Fruit fly (Drosophila melanogaster) whole organism, embryonic: ENCODE results near the gene ninaE.
A peak's percentile ranks its signal among the peaks of the same experiment; 100 is the strongest.

Source experiments
- Adf1 ChIP-seq: fragments of 200-800 bp; sonication (Bioruptor generic); IDR thresholded peaks from 2 replicates; pipeline ENCODE4 v1.3.6; 2022; ENCODE audit warnings: missing biosample characterization, missing genetic modification characterization
- B-H2 ChIP-seq: fragments of 200-800 bp; sonication (Bioruptor generic); optimal IDR thresholded peaks from 2 replicates; lab custom pipeline; 2018; ENCODE audit warnings: missing biosample characterization, mild to moderate bottlenecking, missing genetic modification characterization
- BtbVII ChIP-seq: fragments of 200-800 bp; sonication (Bioruptor generic); optimal IDR thresholded peaks from 3 replicates; lab custom pipeline; 2017; ENCODE audit warnings: missing biosample characterization, mild to moderate bottlenecking, missing genetic modification characterization
- CG11093 ChIP-seq: fragments of 200-800 bp; sonication (Bioruptor generic); IDR thresholded peaks from 3 replicates; pipeline ENCODE4 v1.3.6; 2022; ENCODE audit warnings: missing biosample characterization, missing genetic modification characterization
- CG12071 ChIP-seq: fragments of 200-800 bp; sonication (Bioruptor generic); optimal IDR thresholded peaks from 3 replicates; lab custom pipeline; 2018; ENCODE audit warnings: missing biosample characterization, mild to moderate bottlenecking, missing genetic modification characterization
- CG12104 ChIP-seq: fragments of 200-800 bp; sonication (Bioruptor generic); optimal IDR thresholded peaks from 3 replicates; lab custom pipeline; 2016; ENCODE audit warnings: missing biosample characterization, missing genetic modification characterization
- CG1233 ChIP-seq: fragments of 200-800 bp; sonication (Bioruptor generic); optimal IDR thresholded peaks from 4 replicates; lab custom pipeline; 2018; ENCODE audit warnings: missing biosample characterization, mild to moderate bottlenecking, missing genetic modification characterization
- CG14667 ChIP-seq: fragments of 200-800 bp; sonication (Bioruptor generic); IDR thresholded peaks from 2 replicates; pipeline ENCODE4 v1.3.6; 2022; ENCODE audit warnings: missing biosample characterization, missing genetic modification characterization
- CG17359 ChIP-seq: fragments of 200-800 bp; sonication (Bioruptor generic); optimal IDR thresholded peaks from 3 replicates; lab custom pipeline; 2018; ENCODE audit warnings: missing biosample characterization, mild to moderate bottlenecking, missing genetic modification characterization, moderate library complexity
- CG18619 ChIP-seq: fragments of 200-800 bp; sonication (Bioruptor generic); optimal IDR thresholded peaks from 3 replicates; lab custom pipeline; 2017; ENCODE audit warnings: missing biosample characterization, mild to moderate bottlenecking, missing genetic modification characterization
- CG2875 ChIP-seq: fragments of 200-800 bp; sonication (Bioruptor generic); optimal IDR thresholded peaks from 2 replicates; lab custom pipeline; 2017; ENCODE audit warnings: missing biosample characterization, mild to moderate bottlenecking, missing genetic modification characterization, missing genetic modification reagents
- CG31388 ChIP-seq: fragments of 200-800 bp; sonication (Bioruptor generic); optimal IDR thresholded peaks from 2 replicates; lab custom pipeline; 2016; ENCODE audit warnings: missing biosample characterization, missing genetic modification characterization
- CG31441 ChIP-seq: fragments of 200-800 bp; sonication (Bioruptor generic); IDR thresholded peaks from 2 replicates; pipeline ENCODE4 v1.3.6; 2022; ENCODE audit warnings: missing biosample characterization, missing genetic modification characterization
- CG32532 ChIP-seq: fragments of 200-800 bp; sonication (Bioruptor generic); IDR thresholded peaks from 2 replicates; pipeline ENCODE4 v1.3.6; 2022; ENCODE audit warnings: missing biosample characterization, missing genetic modification characterization
- CG34422 ChIP-seq: fragments of 200-800 bp; sonication (Bioruptor generic); IDR thresholded peaks from 3 replicates; pipeline ENCODE4 v1.3.6; 2022; ENCODE audit warnings: missing biosample characterization, missing genetic modification characterization
- CG3995 ChIP-seq: fragments of 200-800 bp; sonication (Bioruptor generic); optimal IDR thresholded peaks from 3 replicates; lab custom pipeline; 2016; ENCODE audit warnings: missing biosample characterization, missing genetic modification characterization
- CG4360 ChIP-seq: fragments of 200-800 bp; sonication (Bioruptor generic); IDR thresholded peaks from 2 replicates; pipeline ENCODE4 v1.3.6; 2022; ENCODE audit warnings: missing biosample characterization, missing genetic modification characterization
- CG6791 ChIP-seq: fragments of 200-800 bp; sonication (Bioruptor generic); IDR thresholded peaks from 3 replicates; pipeline ENCODE4 v1.3.6; 2022; ENCODE audit warnings: missing biosample characterization, missing genetic modification characterization; ENCODE audit not compliant: partially characterized antibody
- CG7928 ChIP-seq: fragments of 200-800 bp; sonication (Bioruptor generic); optimal IDR thresholded peaks from 2 replicates; lab custom pipeline; 2017; ENCODE audit warnings: missing biosample characterization, mild to moderate bottlenecking, missing genetic modification characterization
- E2f1 ChIP-seq: fragments of 200-800 bp; sonication (Bioruptor generic); IDR thresholded peaks from 2 replicates; pipeline ENCODE4 v1.3.6; 2022; ENCODE audit warnings: missing biosample characterization, missing genetic modification characterization
- E2f2 ChIP-seq: fragments of 200-800 bp; sonication (Bioruptor generic); IDR thresholded peaks from 2 replicates; pipeline ENCODE4 v1.3.6; 2022; ENCODE audit warnings: missing biosample characterization, missing genetic modification characterization
- ERR ChIP-seq: fragments of 200-800 bp; sonication (Bioruptor generic); optimal IDR thresholded peaks from 2 replicates; lab custom pipeline; 2016; ENCODE audit warnings: missing biosample characterization, missing genetic modification characterization
- Gug ChIP-seq: fragments of 200-800 bp; sonication (Bioruptor generic); IDR thresholded peaks from 4 replicates; pipeline ENCODE4 v1.3.6; 2022; ENCODE audit warnings: missing biosample characterization, missing genetic modification characterization
- H2.0 ChIP-seq: fragments of 200-800 bp; sonication (Bioruptor generic); IDR thresholded peaks from 2 replicates; pipeline ENCODE4 v1.3.6; 2022; ENCODE audit warnings: missing biosample characterization, missing genetic modification characterization
- Hmr ChIP-seq: fragments of 200-800 bp; sonication (Bioruptor generic); optimal IDR thresholded peaks from 3 replicates; lab custom pipeline; 2017; ENCODE audit warnings: mild to moderate bottlenecking, missing biosample characterization, missing genetic modification reagents, missing genetic modification characterization
- Hr78 ChIP-seq, 2 experiments: fragments of 200-800 bp in 1 of 2; fragments of >200 bp in 1 of 2; sonication (Bioruptor generic) in 1 of 2; optimal IDR thresholded peaks; 2 replicates each; lab custom pipeline; 2017 to 2019; ENCODE audit warnings: missing biosample characterization in 2 of 2, missing genetic modification characterization in 2 of 2, mild to moderate bottlenecking in 1 of 2, moderate library complexity in 1 of 2
- Optix ChIP-seq: fragments of 200-800 bp; sonication (Bioruptor generic); IDR thresholded peaks from 3 replicates; pipeline ENCODE4 v1.3.6; 2022; ENCODE audit warnings: missing biosample characterization, missing genetic modification characterization
- Pdp1 ChIP-seq, 2 experiments: fragments of 200-800 bp; sonication (Bioruptor generic); optimal IDR thresholded peaks; 3 replicates each; lab custom pipeline; 2016; ENCODE audit warnings: missing biosample characterization in 2 of 2, missing genetic modification characterization in 2 of 2, mild to moderate bottlenecking in 1 of 2, moderate library complexity in 1 of 2
- Rx ChIP-seq: fragments of 200-800 bp; sonication (Bioruptor generic); IDR thresholded peaks from 2 replicates; pipeline ENCODE4 v1.3.6; 2022; ENCODE audit warnings: missing biosample characterization, missing genetic modification characterization
- Sox102F ChIP-seq: fragments of 200-800 bp; sonication (Bioruptor generic); optimal IDR thresholded peaks from 2 replicates; lab custom pipeline; 2018; ENCODE audit warnings: missing biosample characterization, mild to moderate bottlenecking, missing genetic modification characterization, moderate library complexity
- Taf1 ChIP-seq: fragments of 200-800 bp; sonication (Bioruptor generic); IDR thresholded peaks from 2 replicates; pipeline ENCODE4 v1.3.6; 2022; ENCODE audit warnings: missing biosample characterization, missing genetic modification characterization
- Xbp1 ChIP-seq: fragments of 200-800 bp; sonication (Bioruptor generic); optimal IDR thresholded peaks from 3 replicates; lab custom pipeline; 2016; ENCODE audit warnings: missing biosample characterization, mild to moderate bottlenecking, missing genetic modification characterization
- Xrp1 ChIP-seq: fragments of 200-800 bp; sonication (Bioruptor generic); IDR thresholded peaks from 2 replicates; pipeline ENCODE4 v1.3.6; 2022; ENCODE audit warnings: missing biosample characterization, missing genetic modification characterization
- en ChIP-seq: fragments of 200-800 bp; sonication (Bioruptor generic); optimal IDR thresholded peaks from 2 replicates; lab custom pipeline; 2016; ENCODE audit warnings: missing biosample characterization, missing genetic modification characterization
- fd3F ChIP-seq: fragments of 200-800 bp; sonication (Bioruptor generic); optimal IDR thresholded peaks from 2 replicates; lab custom pipeline; 2018; ENCODE audit warnings: missing biosample characterization, mild to moderate bottlenecking, missing genetic modification characterization, moderate library complexity
- fd96Cb ChIP-seq: fragments of 200-800 bp; sonication (Bioruptor generic); optimal IDR thresholded peaks from 2 replicates; lab custom pipeline; 2018; ENCODE audit warnings: missing biosample characterization, mild to moderate bottlenecking, missing genetic modification characterization, moderate library complexity
- fu2 ChIP-seq: fragments of 200-800 bp; sonication (Bioruptor generic); optimal IDR thresholded peaks from 2 replicates; lab custom pipeline; 2016; ENCODE audit warnings: missing biosample characterization, missing genetic modification characterization
- gce ChIP-seq: fragments of 200-800 bp; sonication (Bioruptor generic); IDR thresholded peaks from 3 replicates; pipeline ENCODE4 v1.3.6; 2022; ENCODE audit warnings: missing biosample characterization, missing genetic modification characterization
- gsb-n ChIP-seq: fragments of 200-800 bp; sonication (Bioruptor generic); optimal IDR thresholded peaks from 3 replicates; lab custom pipeline; 2018; ENCODE audit warnings: missing biosample characterization, mild to moderate bottlenecking, missing genetic modification characterization
- ind ChIP-seq: fragments of 200-800 bp; sonication (Bioruptor generic); optimal IDR thresholded peaks from 3 replicates; lab custom pipeline; 2016; ENCODE audit warnings: missing biosample characterization, missing genetic modification characterization
- mirr ChIP-seq: fragments of 200-800 bp; sonication (Bioruptor generic); optimal IDR thresholded peaks from 3 replicates; lab custom pipeline; 2018; ENCODE audit warnings: missing biosample characterization, mild to moderate bottlenecking, missing genetic modification characterization
- otp ChIP-seq: fragments of 200-800 bp; sonication (Bioruptor generic); IDR thresholded peaks from 3 replicates; pipeline ENCODE4, ENCODE4 v1.3.6; 2022; ENCODE audit warnings: missing biosample characterization, missing genetic modification characterization
- sens ChIP-seq: fragments of 200-800 bp; sonication (Bioruptor generic); peaks from one replicate; lab custom pipeline; 2016; ENCODE audit warnings: missing biosample characterization, missing genetic modification characterization
- sim ChIP-seq: fragments of 200-800 bp; sonication (Bioruptor generic); IDR thresholded peaks from 2 replicates; pipeline ENCODE4 v1.3.6; 2022; ENCODE audit warnings: missing biosample characterization, missing genetic modification characterization
- tna ChIP-seq: fragments of 200-800 bp; sonication (Bioruptor generic); IDR thresholded peaks from 2 replicates; pipeline ENCODE4 v1.3.6; 2022; ENCODE audit warnings: missing biosample characterization, missing genetic modification characterization; ENCODE audit not compliant: partially characterized antibody

ninaE gene

DNA sequence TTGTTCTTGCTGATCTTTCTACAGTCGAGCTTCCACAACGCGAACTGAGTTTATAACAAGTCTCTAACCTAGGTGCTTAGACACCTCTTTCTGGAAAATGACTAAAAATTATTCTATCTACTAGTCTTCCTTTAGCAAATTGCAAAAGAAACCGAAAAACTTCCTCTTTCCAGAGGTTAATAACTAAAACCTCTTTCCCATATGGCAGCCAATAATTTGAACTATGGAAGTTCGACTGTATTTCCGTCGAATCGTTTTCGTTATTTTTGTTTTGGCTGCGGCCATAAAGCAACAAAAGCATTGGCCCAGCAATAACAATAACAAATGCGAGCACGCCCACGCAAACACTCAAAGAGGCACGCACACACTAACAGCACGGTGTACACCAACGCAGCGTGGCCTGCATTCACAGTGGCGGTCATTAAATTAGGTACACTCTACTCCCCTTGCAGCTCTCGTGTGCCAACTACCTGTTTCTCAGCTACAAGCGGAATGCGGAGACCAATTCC is 7.5 kb downstream of the ninaE start (continued):
- TF ChIP-seq CG14667 (GFP tag; lab: Robert Waterston, UW) (0 out of 2 replicates have a peak, but pooled peaks have one; percentile 5), Optix (0 out of 3 replicates have a peak, but pooled peaks have one; percentile 26), otp (no peak), E2f2 (GFP tag; lab: Robert Waterston, UW) (0 out of 2 replicates have a peak, but pooled peaks have one; percentile 21), Hr78 (GFP tag; optimal IDR thresholded peaks at IDR 0.05; lab: Kevin White, UChicago) (peak in 1 of 2 experiments; percentile 26), H2.0 (GFP tag; lab: Robert Waterston, UW) (peak; percentile 33; the same call in 1 of the 2 replicates), BtbVII (GFP tag; lab: Kevin White, UChicago) (peak; percentile 77), CG18619 (GFP tag; lab: Kevin White, UChicago) (peak; percentile 57), CG31388 (GFP tag; lab: Kevin White, UChicago) (no peak), sim (no peak), Taf1 (GFP tag; lab: Robert Waterston, UW) (no peak), en (GFP tag; lab: Kevin White, UChicago) (peak; percentile 48), CG32532 (GFP tag; lab: Robert Waterston, UW) (peak; percentile 52; the same call in 1 of the 2 replicates), CG11093 (GFP tag; lab: Robert Waterston, UW) (0 out of 3 replicates have a peak, but pooled peaks have one; percentile 29), CG17359 (peak; percentile 59), mirr (GFP tag; lab: Kevin White, UChicago) (peak; percentile 46), sens (peak; percentile 79), CG4360 (GFP tag; lab: Robert Waterston, UW) (peak; percentile 62), Xrp1 (peak; percentile 35; the same call in 1 of the 2 replicates), B-H2 (GFP tag; lab: Kevin White, UChicago) (peak; percentile 43), CG3995 (no peak), CG7928 (no peak), Adf1 (GFP tag; lab: Robert Waterston, UW) (peak; percentile 35; the same call in 1 of the 2 replicates), Xbp1 (GFP tag; lab: Kevin White, UChicago) (peak; percentile 44), CG12104 (GFP tag; lab: Kevin White, UChicago) (peak; percentile 36), tna (GFP tag; lab: Robert Waterston, UW) (no peak), Sox102F (GFP tag; lab: Kevin White, UChicago) (peak; percentile 32), Rx (GFP tag; lab: Robert Waterston, UW) (no peak), CG2875 (peak; percentile 7), CG6791 (no peak), CG1233 (GFP tag; lab: Kevin White, UChicago) (peak; percentile 48), gsb-n (tag; lab: Kevin White, UChicago) (no peak), CG12071 (no peak), CG34422 (GFP tag; lab: Robert Waterston, UW) (peak; percentile 30; the same call in 1 of the 3 replicates), E2f1 (0 out of 2 replicates have a peak, but pooled peaks have one; percentile 33), Gug (GFP tag; lab: Robert Waterston, UW) (0 out of 4 replicates have a peak, but pooled peaks have one; percentile 5), Hmr (GFP tag; lab: Kevin White, UChicago) (peak; percentile 61), Pdp1 (GFP tag; optimal IDR thresholded peaks at IDR 0.05; lab: Kevin White, UChicago) (peak in 1 of 2 experiments; percentile 35), ERR (peak; percentile 44), CG31441 (GFP tag; lab: Robert Waterston, UW) (peak; percentile 60), fd96Cb (tag; lab: Kevin White, UChicago) (peak; percentile 1), fu2 (GFP tag; lab: Kevin White, UChicago) (peak; percentile 35), fd3F (GFP tag; lab: Kevin White, UChicago) (peak; percentile 46), ind (peak; percentile 41), gce (GFP tag; lab: Robert Waterston, UW) (peak; percentile 46; the same call in 1 of the 3 replicates)
